Worm (Caenorhabditis elegans): ENCODE results near the gene parp-2.

ce11 chrII:9636300-9636699 is 43.5 kb downstream of the parp-2 start, which contains the start of gene ZK1307.7:
- TF ChIP-seq C08G9.2 (tag; optimal IDR thresholded peaks at IDR 0.05) (no peak), fkh-10 (GFP tag; optimal IDR thresholded peaks at IDR 0.05) (no peak), ama-1 (optimal IDR thresholded peaks at IDR 0.05) (no peak), rnt-1 (tag; optimal IDR thresholded peaks at IDR 0.05) (no peak), hlh-15 (tag; optimal IDR thresholded peaks at IDR 0.05) (no peak), pha-4 (tag; optimal IDR thresholded peaks at IDR 0.05) (no peak), fkh-6 (tag; optimal IDR thresholded peaks at IDR 0.05) (no peak)
